Fruit fly (Drosophila melanogaster) whole organism, adult: ENCODE measurements around the gene Ugt35C1.

ENCODE experiments used
- CG12768 ChIP-seq: fragments of 200-800 bp; sonication (Bioruptor generic); optimal IDR thresholded peaks from 2 replicates; lab custom pipeline; 2017; ENCODE audit warnings: missing biosample characterization, missing genetic modification characterization, mild to moderate bottlenecking, moderate library complexity, missing genetic modification reagents
- CG33017 ChIP-seq: fragments of 200-800 bp; sonication (Bioruptor generic); optimal IDR thresholded peaks from 2 replicates; lab custom pipeline; 2018; ENCODE audit warnings: missing biosample characterization, mild to moderate bottlenecking, missing genetic modification characterization, moderate library complexity
- CG5204 ChIP-seq: fragments of 200-800 bp; sonication (Bioruptor generic); optimal IDR thresholded peaks from 2 replicates; lab custom pipeline; 2016; ENCODE audit warnings: missing biosample characterization, missing genetic modification characterization
- CG7101 ChIP-seq: fragments of 200-800 bp; sonication (Bioruptor generic); optimal IDR thresholded peaks from 2 replicates; lab custom pipeline; 2018; ENCODE audit warnings: missing biosample characterization, mild to moderate bottlenecking, missing genetic modification characterization, moderate library complexity
- Crg-1 ChIP-seq: fragments of 200-800 bp; sonication (Bioruptor generic); optimal IDR thresholded peaks from 2 replicates; lab custom pipeline; 2016; ENCODE audit warnings: missing biosample characterization, missing genetic modification characterization
- kay ChIP-seq: fragments of 200-800 bp; sonication (Bioruptor generic); peaks from one replicate; lab custom pipeline; 2016; ENCODE audit warnings: missing biosample characterization, missing genetic modification characterization, borderline replicate concordance
- toe ChIP-seq: fragments of 200-800 bp; sonication (Bioruptor generic); optimal IDR thresholded peaks from 2 replicates; lab custom pipeline; 2016; ENCODE audit warnings: missing biosample characterization, missing genetic modification characterization

dm6 chr3R:11154576-11155113 is 26.5 kb upstream of the Ugt35C1 start, which contains the start of gene Ugt302E1:
- TF ChIP-seq Crg-1 (GFP tag; lab: Kevin White, UChicago) (no peak), toe (GFP tag; lab: Kevin White, UChicago) (no peak), CG33017 (tag; lab: Kevin White, UChicago) (no peak), kay (GFP tag; lab: Kevin White, UChicago) (no peak), CG7101 (tag; lab: Kevin White, UChicago) (no peak), CG5204 (GFP tag; lab: Kevin White, UChicago) (no peak), CG12768 (GFP tag; lab: Kevin White, UChicago) (no peak)
